Fruit fly (Drosophila melanogaster): ENCODE data around the gene Mayo.

The Mayo gene

DNA sequence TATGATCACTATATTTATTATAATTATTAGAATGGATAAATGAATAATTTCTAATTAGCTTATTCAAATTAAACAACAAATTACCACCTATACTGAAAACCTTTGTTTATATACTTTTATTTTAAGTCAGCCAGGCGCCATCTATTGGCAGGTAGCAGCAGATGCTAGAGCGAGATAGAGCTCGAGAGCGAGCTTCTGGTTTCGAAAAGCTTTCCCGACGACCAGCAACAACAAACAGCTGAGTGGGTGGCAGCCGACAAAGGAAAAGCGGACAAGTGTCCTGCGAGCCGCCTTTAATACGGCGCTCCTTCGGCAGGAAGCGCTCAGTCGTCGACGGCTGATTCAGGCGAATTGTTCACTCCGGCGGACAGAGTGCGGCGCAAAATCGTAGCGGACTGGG is 25.1 kb upstream of the Mayo start, which contains the start of gene Gycbeta100B (continued):
- TF ChIP-seq CG17328 (GFP tag; IDR thresholded peaks at IDR 0.05) (peak; percentile 20; the same call in 1 of the 2 replicates), Taf1 (GFP tag; IDR thresholded peaks at IDR 0.05) (no peak), Hmx (GFP tag; optimal IDR thresholded peaks at IDR 0.05) (no peak), CG10979 (tag; optimal IDR thresholded peaks at IDR 0.05) (no peak), CG8281 (tag; optimal IDR thresholded peaks at IDR 0.05) (no peak), Dp (GFP tag; optimal IDR thresholded peaks at IDR 0.05) (no peak), CG15514 (GFP tag; optimal IDR thresholded peaks at IDR 0.05) (peak; percentile 67), YL-1 (GFP tag; optimal IDR thresholded peaks at IDR 0.05) (no peak), CG18011 (GFP tag; optimal IDR thresholded peaks at IDR 0.05) (no peak), scrt (GFP tag; optimal IDR thresholded peaks at IDR 0.05) (peak; percentile 47), z (GFP tag; IDR thresholded peaks at IDR 0.05) (no peak), Nf-YA (GFP tag; IDR thresholded peaks at IDR 0.05) (0 out of 2 replicates have a peak, but pooled peaks have one; percentile 11), BEAF-32 (GFP tag; optimal IDR thresholded peaks at IDR 0.05) (no peak), CG9727 (GFP tag; optimal IDR thresholded peaks at IDR 0.05) (no peak), CG10654 (GFP tag; optimal IDR thresholded peaks at IDR 0.05) (no peak), Fer1 (GFP tag; optimal IDR thresholded peaks at IDR 0.05) (peak; percentile 76), CG30431 (GFP tag; optimal IDR thresholded peaks at IDR 0.05) (no peak), CG11723 (GFP tag; optimal IDR thresholded peaks at IDR 0.05) (peak; percentile 16), CG10274 (GFP tag; optimal IDR thresholded peaks at IDR 0.05) (no peak), hth (optimal IDR thresholded peaks at IDR 0.05) (no peak), jigr1 (GFP tag; IDR thresholded peaks at IDR 0.05) (no peak), danr (GFP tag; IDR thresholded peaks at IDR 0.05) (no peak), Drgx (GFP tag; IDR thresholded peaks at IDR 0.05) (no peak), CG13287 (GFP tag; IDR thresholded peaks at IDR 0.05; ENCODE audit: partially characterized antibody) (no peak), CG14014 (GFP tag; IDR thresholded peaks at IDR 0.05) (peak; percentile 40; the same call in 1 of the 2 replicates), CG11247 (GFP tag; IDR thresholded peaks at IDR 0.05) (peak; percentile 54; the same call in 1 of the 2 replicates), Chrac-16 (GFP tag; optimal IDR thresholded peaks at IDR 0.05) (no peak), Hmr (GFP tag; optimal IDR thresholded peaks at IDR 0.05) (peak; percentile 63), CG3847 (GFP tag; IDR thresholded peaks at IDR 0.05) (peak; percentile 25; the same call in 1 of the 2 replicates), shn (GFP tag; optimal IDR thresholded peaks at IDR 0.05) (peak; percentile 1), CG10431 (GFP tag; optimal IDR thresholded peaks at IDR 0.05) (no peak), CG7745 (tag; optimal IDR thresholded peaks at IDR 0.05) (no peak), HLH3B (GFP tag; IDR thresholded peaks at IDR 0.05) (peak; percentile 37; the same call in 1 of the 2 replicates), mld (GFP tag; IDR thresholded peaks at IDR 0.05; ENCODE audit: partially characterized antibody) (no peak), Mrtf (GFP tag; IDR thresholded peaks at IDR 0.05) (no peak), CG17568 (GFP tag; optimal IDR thresholded peaks at IDR 0.05) (peak; percentile 15), crol (GFP tag; IDR thresholded peaks at IDR 0.05) (no peak), Hr39 (optimal IDR thresholded peaks at IDR 0.05) (no peak), CG4328 (GFP tag; optimal IDR thresholded peaks at IDR 0.05) (no peak), cg (GFP tag; optimal IDR thresholded peaks at IDR 0.05) (no peak), CG11504 (tag; optimal IDR thresholded peaks at IDR 0.05) (peak; percentile 55), CG3838 (GFP tag; optimal IDR thresholded peaks at IDR 0.05) (no peak), fu2 (GFP tag; optimal IDR thresholded peaks at IDR 0.05) (no peak), bab2 (GFP tag; optimal IDR thresholded peaks at IDR 0.05) (no peak), Rx (GFP tag; IDR thresholded peaks at IDR 0.05) (no peak), HLH4C (GFP tag; IDR thresholded peaks at IDR 0.05; ENCODE audit: partially characterized antibody) (no peak), dmrt99B (tag; optimal IDR thresholded peaks at IDR 0.05) (peak; percentile 29), CG4707 (GFP tag; optimal IDR thresholded peaks at IDR 0.05) (peak; percentile 57), CG13775 (GFP tag; optimal IDR thresholded peaks at IDR 0.05) (peak; percentile 7), dpn (GFP tag; optimal IDR thresholded peaks at IDR 0.05) (no peak), cad (GFP tag; optimal IDR thresholded peaks at IDR 0.05) (no peak), Camta (GFP tag; optimal IDR thresholded peaks at IDR 0.05) (no peak)

All from whole organism, embryonic.